Fruit fly (Drosophila melanogaster) whole organism, embryonic: ENCODE data around the gene CG6933.

Experiments used
- BEAF-32 ChIP-seq: fragments of 200-800 bp; sonication (Bioruptor generic); optimal IDR thresholded peaks from 3 replicates; lab custom pipeline; 2017; ENCODE audit warnings: missing biosample characterization, missing genetic modification characterization, mild to moderate bottlenecking, moderate library complexity, missing genetic modification reagents
- Bgb ChIP-seq: fragments of 200-800 bp; sonication (Bioruptor generic); IDR thresholded peaks from 2 replicates; pipeline ENCODE4 v1.3.6; 2022; ENCODE audit warnings: missing biosample characterization, missing genetic modification characterization; ENCODE audit not compliant: partially characterized antibody
- CG10147 ChIP-seq: fragments of 200-800 bp; sonication (Bioruptor generic); optimal IDR thresholded peaks from 2 replicates; lab custom pipeline; 2019; ENCODE audit warnings: missing biosample characterization, mild to moderate bottlenecking, missing genetic modification characterization, moderate library complexity
- CG10267 ChIP-seq: fragments of 200-800 bp; sonication (Bioruptor generic); optimal IDR thresholded peaks from 2 replicates; lab custom pipeline; 2018; ENCODE audit warnings: missing biosample characterization, mild to moderate bottlenecking, missing genetic modification characterization, moderate library complexity
- CG11456 ChIP-seq: fragments of 200-800 bp; sonication (Bioruptor generic); IDR thresholded peaks from 3 replicates; pipeline ENCODE4 v1.3.6; 2022; ENCODE audit warnings: missing biosample characterization, missing genetic modification characterization
- CG12236 ChIP-seq: fragments of 200-800 bp; sonication (Bioruptor generic); optimal IDR thresholded peaks from 2 replicates; lab custom pipeline; 2016; ENCODE audit warnings: missing biosample characterization, missing genetic modification characterization
- CG13287 ChIP-seq: fragments of 200-800 bp; sonication (Bioruptor generic); IDR thresholded peaks from 2 replicates; pipeline ENCODE4 v1.3.6; 2022; ENCODE audit warnings: missing biosample characterization, missing genetic modification characterization; ENCODE audit not compliant: partially characterized antibody
- CG1529 ChIP-seq: fragments of 200-800 bp; sonication (Bioruptor generic); optimal IDR thresholded peaks from 3 replicates; lab custom pipeline; 2018; ENCODE audit warnings: missing biosample characterization, missing genetic modification characterization
- CG15696 ChIP-seq: fragments of 200-800 bp; sonication (Bioruptor generic); optimal IDR thresholded peaks from 2 replicates; lab custom pipeline; 2019; ENCODE audit warnings: missing biosample characterization, mild to moderate bottlenecking, missing genetic modification characterization, moderate library complexity
- CG18599 ChIP-seq: fragments of 200-800 bp; sonication (Bioruptor generic); optimal IDR thresholded peaks from 3 replicates; lab custom pipeline; 2017; ENCODE audit warnings: missing biosample characterization, missing genetic modification characterization, mild to moderate bottlenecking, moderate library complexity, missing genetic modification reagents
- CG31388 ChIP-seq: fragments of 200-800 bp; sonication (Bioruptor generic); optimal IDR thresholded peaks from 2 replicates; lab custom pipeline; 2016; ENCODE audit warnings: missing biosample characterization, missing genetic modification characterization
- CG32767 ChIP-seq: fragments of 200-800 bp; sonication (Bioruptor generic); IDR thresholded peaks from 2 replicates; pipeline ENCODE4 v1.3.6; 2022; ENCODE audit warnings: missing biosample characterization, missing genetic modification characterization
- CG34422 ChIP-seq: fragments of 200-800 bp; sonication (Bioruptor generic); IDR thresholded peaks from 3 replicates; pipeline ENCODE4 v1.3.6; 2022; ENCODE audit warnings: missing biosample characterization, missing genetic modification characterization
- CG4282 ChIP-seq: fragments of 200-800 bp; sonication (Bioruptor generic); optimal IDR thresholded peaks from 2 replicates; lab custom pipeline; 2016; ENCODE audit warnings: missing biosample characterization, missing genetic modification characterization
- CG4424 ChIP-seq: fragments of 200-800 bp; sonication (Bioruptor generic); optimal IDR thresholded peaks from 3 replicates; lab custom pipeline; 2016; ENCODE audit warnings: missing biosample characterization, missing genetic modification characterization
- CG8359 ChIP-seq: fragments of 200-800 bp; sonication (Bioruptor generic); optimal IDR thresholded peaks from 2 replicates; lab custom pipeline; 2017; ENCODE audit warnings: missing biosample characterization, mild to moderate bottlenecking, missing genetic modification characterization, borderline replicate concordance
- CG8765 ChIP-seq: fragments of 200-800 bp; sonication (Bioruptor generic); IDR thresholded peaks from 2 replicates; pipeline ENCODE4 v1.3.6; 2022; ENCODE audit warnings: missing biosample characterization, missing genetic modification characterization
- CG8924 ChIP-seq: fragments of 200-800 bp; optimal IDR thresholded peaks from 3 replicates; lab custom pipeline; 2019; ENCODE audit warnings: missing biosample characterization, mild to moderate bottlenecking, missing genetic modification characterization, moderate library complexity
- CoRest ChIP-seq: fragments of 200-800 bp; sonication (Bioruptor generic); optimal IDR thresholded peaks from 3 replicates; lab custom pipeline; 2018; ENCODE audit warnings: missing biosample characterization, mild to moderate bottlenecking, missing genetic modification characterization, moderate library complexity
- Dad ChIP-seq: fragments of 200-800 bp; sonication (Bioruptor generic); optimal IDR thresholded peaks from 3 replicates; lab custom pipeline; 2016; ENCODE audit warnings: missing biosample characterization, missing genetic modification characterization
- Dref ChIP-seq: fragments of 200-800 bp; sonication (Bioruptor generic); IDR thresholded peaks from 2 replicates; pipeline ENCODE4 v1.3.6; 2022; ENCODE audit warnings: missing biosample characterization, missing genetic modification characterization
- HmgD ChIP-seq: fragments of 200-800 bp; sonication (Bioruptor generic); optimal IDR thresholded peaks from 3 replicates; lab custom pipeline; 2016; ENCODE audit warnings: missing biosample characterization, missing genetic modification characterization
- MBD-R2 ChIP-seq: fragments of 200-800 bp; sonication (Bioruptor generic); IDR thresholded peaks from 2 replicates; pipeline ENCODE4 v1.3.6; 2022; ENCODE audit warnings: missing biosample characterization, missing genetic modification characterization
- MESR4 ChIP-seq: fragments of 200-800 bp; sonication (Bioruptor generic); optimal IDR thresholded peaks from 2 replicates; lab custom pipeline; 2018; ENCODE audit warnings: missing biosample characterization, mild to moderate bottlenecking, missing genetic modification characterization, moderate library complexity
- Mrtf ChIP-seq: fragments of 200-800 bp; sonication (Bioruptor generic); IDR thresholded peaks from 3 replicates; pipeline ENCODE4 v1.3.6; 2022; ENCODE audit warnings: missing biosample characterization, missing genetic modification characterization
- Pdp1 ChIP-seq, 2 experiments: fragments of 200-800 bp; sonication (Bioruptor generic); optimal IDR thresholded peaks; 3 replicates each; lab custom pipeline; 2016; ENCODE audit warnings: missing biosample characterization in 2 of 2, missing genetic modification characterization in 2 of 2, mild to moderate bottlenecking in 1 of 2, moderate library complexity in 1 of 2
- ase ChIP-seq: fragments of 200-800 bp; sonication (Bioruptor generic); IDR thresholded peaks from 3 replicates; pipeline ENCODE4 v1.3.6; 2022; ENCODE audit warnings: missing biosample characterization, missing genetic modification characterization
- bab2 ChIP-seq: fragments of 200-800 bp; sonication (Bioruptor generic); optimal IDR thresholded peaks from 2 replicates; lab custom pipeline; 2016; ENCODE audit warnings: missing biosample characterization, missing genetic modification characterization
- bbx ChIP-seq: fragments of 200-800 bp; sonication (Bioruptor generic); IDR thresholded peaks from 2 replicates; pipeline ENCODE4 v1.3.6; 2022; ENCODE audit warnings: missing biosample characterization, missing genetic modification characterization; ENCODE audit not compliant: partially characterized antibody
- caup ChIP-seq: fragments of 200-800 bp; sonication (Bioruptor generic); optimal IDR thresholded peaks from 3 replicates; lab custom pipeline; 2017; ENCODE audit warnings: missing biosample characterization, mild to moderate bottlenecking, missing genetic modification characterization, moderate library complexity; ENCODE audit not compliant: severe bottlenecking
- cg ChIP-seq: fragments of 200-800 bp; sonication (Bioruptor generic); optimal IDR thresholded peaks from 3 replicates; lab custom pipeline; 2019; ENCODE audit warnings: missing biosample characterization, mild to moderate bottlenecking, missing genetic modification characterization, moderate library complexity
- chif ChIP-seq, 2 experiments: fragments of 200-800 bp; sonication (Bioruptor generic); optimal IDR thresholded peaks; 3 replicates each; lab custom pipeline; 2016; ENCODE audit warnings: missing biosample characterization in 2 of 2, missing genetic modification characterization in 2 of 2
- chn ChIP-seq: fragments of 200-800 bp; sonication (Bioruptor generic); optimal IDR thresholded peaks from 2 replicates; lab custom pipeline; 2016; ENCODE audit warnings: missing biosample characterization, missing genetic modification characterization
- dm ChIP-seq: fragments of 200-800 bp; sonication (Bioruptor generic); optimal IDR thresholded peaks from 3 replicates; lab custom pipeline; 2016; ENCODE audit warnings: missing biosample characterization, missing genetic modification characterization
- fu2 ChIP-seq: fragments of 200-800 bp; sonication (Bioruptor generic); optimal IDR thresholded peaks from 2 replicates; lab custom pipeline; 2016; ENCODE audit warnings: missing biosample characterization, missing genetic modification characterization
- gce ChIP-seq: fragments of 200-800 bp; sonication (Bioruptor generic); IDR thresholded peaks from 3 replicates; pipeline ENCODE4 v1.3.6; 2022; ENCODE audit warnings: missing biosample characterization, missing genetic modification characterization
- gsb-n ChIP-seq: fragments of 200-800 bp; sonication (Bioruptor generic); optimal IDR thresholded peaks from 3 replicates; lab custom pipeline; 2018; ENCODE audit warnings: missing biosample characterization, mild to moderate bottlenecking, missing genetic modification characterization
- hb ChIP-seq: fragments of 200-800 bp; sonication (Bioruptor generic); IDR thresholded peaks from 3 replicates; pipeline ENCODE4 v1.3.6; 2022; ENCODE audit warnings: missing biosample characterization, missing genetic modification characterization; ENCODE audit not compliant: partially characterized antibody
- inv ChIP-seq: fragments of 200-800 bp; sonication (Bioruptor generic); IDR thresholded peaks from 2 replicates; pipeline ENCODE4 v1.3.6; 2022; ENCODE audit warnings: missing biosample characterization, missing genetic modification characterization; ENCODE audit not compliant: partially characterized antibody
- kni ChIP-seq: fragments of 200-800 bp; sonication (Bioruptor generic); optimal IDR thresholded peaks from 3 replicates; lab custom pipeline; 2017; ENCODE audit warnings: mild to moderate bottlenecking, missing biosample characterization, missing genetic modification reagents, missing genetic modification characterization
- lmd ChIP-seq: fragments of 200-800 bp; sonication (Bioruptor generic); IDR thresholded peaks from 2 replicates; pipeline ENCODE4 v1.3.6; 2022; ENCODE audit warnings: missing biosample characterization, missing genetic modification characterization
- nmo ChIP-seq: fragments of 200-800 bp; sonication (Bioruptor generic); optimal IDR thresholded peaks from 2 replicates; lab custom pipeline; 2018; ENCODE audit warnings: missing biosample characterization, mild to moderate bottlenecking, missing genetic modification characterization, moderate library complexity
- pum ChIP-seq: fragments of 200-800 bp; sonication (Bioruptor generic); optimal IDR thresholded peaks from 2 replicates; lab custom pipeline; 2016; ENCODE audit warnings: missing biosample characterization, missing genetic modification characterization
- pzg ChIP-seq: fragments of 200-800 bp; sonication (Bioruptor generic); optimal IDR thresholded peaks from 3 replicates; lab custom pipeline; 2018; ENCODE audit warnings: missing biosample characterization, mild to moderate bottlenecking, missing genetic modification characterization, moderate library complexity
- ro ChIP-seq: fragments of 200-800 bp; sonication (Bioruptor generic); IDR thresholded peaks from 2 replicates; pipeline ENCODE4 v1.3.6; 2022; ENCODE audit warnings: missing biosample characterization, missing genetic modification characterization
- sens ChIP-seq: fragments of 200-800 bp; sonication (Bioruptor generic); peaks from one replicate; lab custom pipeline; 2016; ENCODE audit warnings: missing biosample characterization, missing genetic modification characterization
- sima ChIP-seq: fragments of 200-800 bp; sonication (Bioruptor generic); optimal IDR thresholded peaks from 2 replicates; lab custom pipeline; 2016; ENCODE audit warnings: missing biosample characterization, missing genetic modification characterization
- so ChIP-seq: fragments of 200-800 bp; sonication (Bioruptor generic); IDR thresholded peaks from 3 replicates; pipeline ENCODE4 v1.3.6; 2022; ENCODE audit warnings: missing biosample characterization, missing genetic modification characterization

CG6933 gene

DNA sequence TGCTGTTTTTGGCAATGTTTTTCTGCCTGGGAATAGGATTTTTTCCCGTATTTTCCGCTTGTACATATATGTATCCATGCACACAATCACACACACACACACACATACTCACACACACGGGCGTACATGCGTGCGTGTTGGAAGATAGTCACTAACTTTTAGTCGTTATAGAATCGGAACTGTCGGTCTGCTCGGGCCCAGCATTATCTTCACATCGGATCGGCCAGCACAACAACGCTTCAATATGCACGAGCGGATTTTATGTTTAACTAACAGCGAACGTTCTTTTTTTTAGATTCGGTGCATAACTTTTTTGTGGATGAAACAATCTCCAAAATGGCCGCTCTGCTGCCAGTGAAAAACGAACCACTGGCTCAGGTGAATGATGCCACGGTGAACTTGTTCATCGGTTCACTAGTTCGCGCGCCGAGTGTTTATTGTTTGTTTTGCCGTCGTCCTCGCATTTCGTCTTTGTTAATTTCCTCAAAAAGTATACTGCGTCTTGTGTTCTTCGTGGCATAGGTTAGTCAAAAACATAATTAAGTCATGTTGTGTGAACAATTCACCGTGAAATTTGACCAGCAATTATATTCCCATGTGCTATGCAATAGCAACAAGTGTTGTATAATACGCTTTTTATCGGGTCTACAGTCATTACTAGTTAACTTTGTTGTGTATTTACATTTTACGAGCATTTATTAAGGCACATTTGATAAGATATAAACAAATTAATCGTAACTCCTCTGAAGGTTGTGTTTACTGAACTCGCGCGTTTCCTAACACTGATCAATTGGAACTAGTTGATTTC, 21.1 kb upstream of the CG6933 start, which contains the start of the genes CG6951 and CG17233:
Gene CG6951, plus strand, starts transcription at position 105 of the 808 bp plus-strand sequence.
Gene CG17233, minus strand, starts transcription at position 741 of the 808 bp plus-strand sequence.
- TF ChIP-seq CoRest (tag; lab: Kevin White, UChicago) (no peak), bab2 (peak; percentile 10), gsb-n (no peak), pum (no peak), CG10267 (tag; lab: Kevin White, UChicago) (peak; percentile 43), caup (GFP tag; lab: Kevin White, UChicago) (no peak), HmgD (GFP tag; lab: Kevin White, UChicago) (peak; percentile 11), CG4282 (GFP tag; lab: Kevin White, UChicago) (no peak), chn (no peak), CG15696 (tag; lab: Kevin White, UChicago) (no peak), CG32767 (GFP tag; lab: Robert Waterston, UW) (peak; percentile 70; the same call in 1 of the 2 replicates), Mrtf (GFP tag; lab: Robert Waterston, UW) (no peak), CG34422 (GFP tag; lab: Robert Waterston, UW) (peak; percentile 57; the same call in 2 of the 3 replicates), dm (GFP tag; lab: Kevin White, UChicago) (peak; percentile 18), MESR4 (peak; percentile 97), bbx (GFP tag; lab: Robert Waterston, UW) (peak; percentile 26; the same call in 1 of the 2 replicates), hb (GFP tag; lab: Robert Waterston, UW) (no peak), ase (GFP tag; lab: Robert Waterston, UW) (0 out of 3 replicates have a peak, but pooled peaks have one; percentile 4), pzg (GFP tag; lab: Kevin White, UChicago) (peak; percentile 32), so (GFP tag; lab: Robert Waterston, UW) (no peak), CG31388 (no peak), ro (GFP tag; lab: Robert Waterston, UW) (no peak), CG1529 (GFP tag; lab: Kevin White, UChicago) (no peak), kni (no peak), chif (GFP tag; optimal IDR thresholded peaks at IDR 0.05; lab: Kevin White, UChicago) (no peak), Bgb (GFP tag; lab: Robert Waterston, UW) (0 out of 2 replicates have a peak, but pooled peaks have one; percentile 23), CG10147 (GFP tag; lab: Kevin White, UChicago) (no peak), cg (GFP tag; lab: Kevin White, UChicago) (peak; percentile 96), fu2 (GFP tag; lab: Kevin White, UChicago) (no peak), Dad (GFP tag; lab: Kevin White, UChicago) (no peak), Dref (GFP tag; lab: Robert Waterston, UW) (0 out of 2 replicates have a peak, but pooled peaks have one; percentile 16), CG12236 (no peak), sima (GFP tag; lab: Kevin White, UChicago) (no peak), inv (GFP tag; lab: Robert Waterston, UW) (peak; percentile 32; the same call in 1 of the 2 replicates), nmo (GFP tag; lab: Kevin White, UChicago) (no peak), MBD-R2 (peak; percentile 13; the same call in 1 of the 2 replicates), lmd (no peak), CG8765 (GFP tag; lab: Robert Waterston, UW) (no peak), CG11456 (GFP tag; lab: Robert Waterston, UW) (no peak), sens (GFP tag; lab: Kevin White, UChicago) (peak; percentile 21), Pdp1 (GFP tag; optimal IDR thresholded peaks at IDR 0.05; lab: Kevin White, UChicago) (peak in 1 of 2 experiments; percentile 78), CG8359 (GFP tag; lab: Kevin White, UChicago) (no peak), CG8924 (tag; lab: Kevin White, UChicago) (peak; percentile 42), BEAF-32 (peak; percentile 52), CG18599 (no peak), CG4424 (GFP tag; lab: Kevin White, UChicago) (no peak), CG13287 (GFP tag; lab: Robert Waterston, UW) (peak; percentile 31), gce (GFP tag; lab: Robert Waterston, UW) (no peak)
